Fruit fly (Drosophila melanogaster): ENCODE results near the gene CG14297.

CG14297 gene

DNA sequence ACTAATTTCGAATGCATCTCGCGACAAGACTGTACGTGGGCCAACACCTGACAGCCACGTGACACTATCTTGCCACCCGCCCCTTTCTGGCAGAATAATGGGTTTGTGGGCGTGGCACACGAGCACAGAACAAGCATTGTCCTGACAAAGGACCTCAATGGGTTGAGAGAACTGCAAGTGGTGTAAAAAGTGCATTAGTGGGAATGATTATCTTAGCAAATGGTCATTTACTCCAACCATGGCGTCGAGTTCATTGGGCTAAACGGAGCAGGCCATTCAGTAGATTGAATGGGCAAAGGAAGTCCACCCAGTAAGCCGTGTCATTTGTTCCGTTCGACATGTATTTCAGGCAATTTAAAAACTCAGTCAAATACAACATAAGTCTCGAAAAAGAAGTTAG, at the start of gene CG14297:
TSS of gene CG14297 (plus strand) at position 301 of the 400 bp plus-strand sequence.
- TF ChIP-seq usp (GFP tag; optimal IDR thresholded peaks at IDR 0.05) (no peak), pan (optimal IDR thresholded peaks at IDR 0.05) (no peak), Dll (optimal IDR thresholded peaks at IDR 0.05) (no peak), psq (optimal IDR thresholded peaks at IDR 0.05) (no peak), EcR (GFP tag; optimal IDR thresholded peaks at IDR 0.05) (no peak), CG8478 (optimal IDR thresholded peaks at IDR 0.05) (no peak)

DNA sequence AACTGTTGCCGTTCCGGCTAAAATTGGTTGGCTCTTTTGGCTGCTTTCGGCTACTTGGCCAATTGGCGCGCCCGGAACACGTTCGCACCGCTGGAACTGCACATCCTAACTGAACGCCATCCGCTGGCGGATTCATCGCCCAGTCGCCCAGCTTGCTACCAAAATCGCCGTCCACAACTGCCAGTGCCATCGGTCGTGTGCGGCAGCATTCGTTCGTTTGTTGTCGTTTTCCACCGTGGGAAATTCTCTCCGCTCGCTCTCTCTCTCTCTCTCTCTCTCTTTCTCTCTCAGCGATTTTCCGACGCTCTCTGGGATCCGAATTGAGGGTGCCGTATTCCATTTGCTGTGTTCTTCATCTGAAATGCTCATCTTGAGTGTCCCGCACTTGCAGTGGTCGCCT, 48.8 kb upstream of the CG14297 start, which contains the start of gene Octalpha2R:
TSS of gene Octalpha2R (minus strand) at position 77 of the 400 bp plus-strand sequence.
- TF ChIP-seq EcR (GFP tag; optimal IDR thresholded peaks at IDR 0.05): no peak
- TF ChIP-seq psq (optimal IDR thresholded peaks at IDR 0.05): no peak
- TF ChIP-seq Dll (optimal IDR thresholded peaks at IDR 0.05): peak; percentile 60

DNA sequence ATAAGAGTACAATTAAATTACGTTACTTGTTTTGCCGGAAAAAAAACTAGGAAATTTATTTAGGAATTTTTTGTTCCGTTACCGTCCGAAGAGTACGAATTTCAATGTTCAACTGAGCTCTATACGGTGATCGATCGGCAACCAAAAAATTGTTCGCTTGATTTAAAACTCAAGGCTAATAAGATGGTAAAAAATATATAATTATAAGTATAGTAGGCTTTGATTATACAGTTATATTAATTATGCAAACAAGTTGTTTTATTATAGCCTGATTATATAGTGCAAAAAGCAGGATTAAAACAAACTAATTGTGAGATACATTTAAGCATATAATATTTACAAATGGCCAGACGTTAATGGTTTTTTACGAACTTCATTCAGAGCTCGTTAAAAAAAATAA, 46.2 kb upstream of the CG14297 start, which contains the start of gene CG31226:
TSS of gene CG31226 (minus strand) at position 101 of the 400 bp plus-strand sequence.
- TF ChIP-seq Dll (optimal IDR thresholded peaks at IDR 0.05) (no peak), usp (GFP tag; optimal IDR thresholded peaks at IDR 0.05) (no peak), pan (optimal IDR thresholded peaks at IDR 0.05) (no peak), CG8478 (optimal IDR thresholded peaks at IDR 0.05) (no peak), psq (optimal IDR thresholded peaks at IDR 0.05) (no peak)

DNA sequence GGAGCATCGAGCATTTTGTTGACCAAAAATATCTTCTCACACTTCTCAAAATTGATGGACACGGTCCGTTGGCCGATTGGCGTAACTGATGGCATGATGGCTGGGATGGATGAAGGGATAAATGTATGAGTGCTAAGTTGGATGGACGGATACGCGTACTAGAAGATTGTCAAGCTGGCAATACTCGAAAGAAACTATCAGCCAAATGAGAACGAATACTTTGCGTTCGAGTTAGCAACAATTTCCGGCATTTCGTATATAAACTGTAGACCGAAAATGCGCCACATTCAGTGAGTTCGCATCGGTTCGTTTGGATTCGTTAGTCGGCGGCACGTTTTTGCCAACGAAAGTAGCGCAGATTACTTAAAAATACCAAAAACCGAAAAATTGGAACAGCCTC, 22.7 kb upstream of the CG14297 start, which contains the start of gene CG14298:
TSS of gene CG14298 (plus strand) at position 301 of the 400 bp plus-strand sequence.
- TF ChIP-seq EcR (GFP tag; optimal IDR thresholded peaks at IDR 0.05) (no peak), psq (optimal IDR thresholded peaks at IDR 0.05) (no peak), pan (optimal IDR thresholded peaks at IDR 0.05) (no peak), CG8478 (optimal IDR thresholded peaks at IDR 0.05) (no peak), usp (GFP tag; optimal IDR thresholded peaks at IDR 0.05) (no peak), Dll (optimal IDR thresholded peaks at IDR 0.05) (no peak)

DNA sequence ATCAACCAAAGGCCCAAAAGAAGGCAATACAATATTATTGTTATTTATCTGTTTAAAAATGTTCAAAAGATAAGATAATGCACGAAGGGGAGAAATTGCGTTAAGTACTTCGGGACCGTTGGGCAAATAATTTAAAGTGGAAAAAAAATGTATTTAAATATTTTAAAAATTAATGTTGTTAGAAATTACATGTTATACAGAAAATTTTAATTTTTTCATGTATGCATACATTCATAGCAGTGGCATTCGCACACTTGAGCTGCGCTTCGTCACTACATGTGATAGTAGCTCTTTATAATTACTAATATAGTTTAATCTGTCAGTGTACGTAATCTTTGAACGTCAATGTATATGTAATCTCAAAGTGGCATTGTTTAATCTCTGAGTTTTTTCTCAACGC, 2.7 kb upstream of the CG14297 start:
- no peak for TF ChIP-seq Dll (optimal IDR thresholded peaks at IDR 0.05)
- TF ChIP-seq CG8478 (optimal IDR thresholded peaks at IDR 0.05): no peak
- no peak for TF ChIP-seq pan (optimal IDR thresholded peaks at IDR 0.05)
- no peak for TF ChIP-seq EcR (GFP tag; optimal IDR thresholded peaks at IDR 0.05)
- TF ChIP-seq usp (GFP tag; optimal IDR thresholded peaks at IDR 0.05): no peak
- no peak for TF ChIP-seq psq (optimal IDR thresholded peaks at IDR 0.05)

DNA sequence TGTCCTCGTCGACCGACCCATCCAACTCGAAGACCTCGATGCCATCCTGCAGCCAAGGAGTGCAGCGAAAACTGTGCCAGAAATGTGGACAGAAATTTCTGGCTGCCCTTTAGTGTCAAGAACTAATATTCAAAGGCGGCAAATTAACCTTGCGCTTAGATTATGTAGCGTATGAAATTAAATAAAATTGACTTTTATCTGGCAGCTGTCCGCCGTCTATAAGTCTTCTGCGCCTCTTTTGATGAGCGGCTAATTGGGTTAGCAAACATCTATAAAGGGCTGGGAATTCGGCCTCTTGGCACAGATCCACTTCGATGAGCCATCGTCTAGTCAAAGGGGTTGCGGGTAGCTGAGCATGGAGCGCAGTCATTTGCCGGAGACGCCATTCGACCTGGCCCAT, 1.2 kb downstream of the CG14297 start, which contains the start of gene Rh2:
TSS of gene Rh2 (plus strand) at position 301 of the 400 bp plus-strand sequence.
- TF ChIP-seq CG8478 (optimal IDR thresholded peaks at IDR 0.05) (no peak), pan (optimal IDR thresholded peaks at IDR 0.05) (no peak), Dll (optimal IDR thresholded peaks at IDR 0.05) (no peak), psq (optimal IDR thresholded peaks at IDR 0.05) (no peak), EcR (GFP tag; optimal IDR thresholded peaks at IDR 0.05) (no peak), usp (GFP tag; optimal IDR thresholded peaks at IDR 0.05) (no peak)

DNA sequence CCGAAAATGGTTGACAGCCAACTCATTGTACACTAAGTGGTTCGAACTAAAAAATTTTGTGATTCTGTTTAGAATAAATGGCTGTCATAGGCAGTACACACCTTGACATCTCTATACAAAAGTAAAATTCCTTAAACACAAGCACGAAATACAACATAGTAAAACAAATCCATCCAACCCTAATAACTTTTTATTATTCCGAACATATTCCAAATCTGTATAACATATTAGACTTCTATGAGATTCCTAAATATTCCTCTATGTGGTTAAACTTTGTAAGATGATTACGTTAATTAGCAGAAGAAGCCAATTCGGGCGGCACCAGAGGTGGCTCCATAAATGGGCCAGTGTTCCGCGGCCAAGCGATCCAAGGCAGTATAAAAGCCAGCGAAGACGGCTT, 4.2 kb downstream of the CG14297 start, which contains the start of gene CG14294:
TSS of gene CG14294 (minus strand) at position 101 of the 400 bp plus-strand sequence.
- no peak for TF ChIP-seq psq (optimal IDR thresholded peaks at IDR 0.05)
- no peak for TF ChIP-seq CG8478 (optimal IDR thresholded peaks at IDR 0.05)
- TF ChIP-seq pan (optimal IDR thresholded peaks at IDR 0.05): no peak
- no peak for TF ChIP-seq Dll (optimal IDR thresholded peaks at IDR 0.05)
- TF ChIP-seq EcR (GFP tag; optimal IDR thresholded peaks at IDR 0.05): no peak
- TF ChIP-seq usp (GFP tag; optimal IDR thresholded peaks at IDR 0.05): no peak

DNA sequence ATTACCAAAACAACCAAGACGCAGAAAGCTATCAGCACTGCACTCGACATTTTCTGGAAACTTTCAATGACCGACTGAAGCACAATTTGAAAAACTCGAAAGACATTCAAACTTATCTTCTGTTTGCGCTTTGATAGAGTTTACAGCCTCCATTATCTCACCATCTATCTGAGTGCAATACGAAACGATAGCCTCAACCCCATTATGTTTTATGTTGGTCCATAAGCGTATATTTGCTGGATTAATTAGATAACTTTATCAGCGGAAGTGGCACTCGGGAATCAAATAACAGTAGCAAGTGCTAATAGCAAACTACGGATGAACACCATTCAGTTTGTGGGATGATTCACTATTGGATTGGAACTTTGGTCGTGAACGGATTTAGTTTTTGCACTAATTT, 4.9 kb downstream of the CG14297 start, which contains the start of gene CG34284:
TSS of gene CG34284 (minus strand) at position 76 of the 400 bp plus-strand sequence.
- TF ChIP-seq psq (optimal IDR thresholded peaks at IDR 0.05) (no peak), pan (optimal IDR thresholded peaks at IDR 0.05) (no peak), CG8478 (optimal IDR thresholded peaks at IDR 0.05) (no peak), EcR (GFP tag; optimal IDR thresholded peaks at IDR 0.05) (no peak), Dll (optimal IDR thresholded peaks at IDR 0.05) (no peak), usp (GFP tag; optimal IDR thresholded peaks at IDR 0.05) (no peak)

DNA sequence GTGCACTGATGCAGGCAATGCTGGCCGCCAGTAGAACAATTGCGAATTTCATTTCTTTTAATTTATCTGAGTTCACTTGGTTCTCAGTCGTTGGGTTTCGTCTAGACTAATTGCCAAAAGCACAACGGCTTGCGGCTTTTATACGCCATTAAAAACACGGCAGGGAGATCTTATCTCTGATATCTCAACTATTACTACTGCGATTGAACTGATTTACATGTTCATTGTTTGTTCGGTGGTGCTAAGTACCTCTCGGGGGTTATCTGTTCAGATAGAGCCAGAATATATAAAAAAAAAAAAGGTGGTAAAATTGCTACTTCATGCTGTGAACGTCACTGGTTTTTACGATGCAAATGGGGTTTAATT, 7.6 kb downstream of the CG14297 start, which contains the start of gene CG14292:
TSS of gene CG14292 (minus strand) at position 101 of the 366 bp plus-strand sequence.
- no peak for TF ChIP-seq pan (optimal IDR thresholded peaks at IDR 0.05)
- TF ChIP-seq Dll (optimal IDR thresholded peaks at IDR 0.05): no peak
- TF ChIP-seq psq (optimal IDR thresholded peaks at IDR 0.05): no peak
- no peak for TF ChIP-seq EcR (GFP tag; optimal IDR thresholded peaks at IDR 0.05)
- TF ChIP-seq usp (GFP tag; optimal IDR thresholded peaks at IDR 0.05): no peak
- no peak for TF ChIP-seq CG8478 (optimal IDR thresholded peaks at IDR 0.05)

DNA sequence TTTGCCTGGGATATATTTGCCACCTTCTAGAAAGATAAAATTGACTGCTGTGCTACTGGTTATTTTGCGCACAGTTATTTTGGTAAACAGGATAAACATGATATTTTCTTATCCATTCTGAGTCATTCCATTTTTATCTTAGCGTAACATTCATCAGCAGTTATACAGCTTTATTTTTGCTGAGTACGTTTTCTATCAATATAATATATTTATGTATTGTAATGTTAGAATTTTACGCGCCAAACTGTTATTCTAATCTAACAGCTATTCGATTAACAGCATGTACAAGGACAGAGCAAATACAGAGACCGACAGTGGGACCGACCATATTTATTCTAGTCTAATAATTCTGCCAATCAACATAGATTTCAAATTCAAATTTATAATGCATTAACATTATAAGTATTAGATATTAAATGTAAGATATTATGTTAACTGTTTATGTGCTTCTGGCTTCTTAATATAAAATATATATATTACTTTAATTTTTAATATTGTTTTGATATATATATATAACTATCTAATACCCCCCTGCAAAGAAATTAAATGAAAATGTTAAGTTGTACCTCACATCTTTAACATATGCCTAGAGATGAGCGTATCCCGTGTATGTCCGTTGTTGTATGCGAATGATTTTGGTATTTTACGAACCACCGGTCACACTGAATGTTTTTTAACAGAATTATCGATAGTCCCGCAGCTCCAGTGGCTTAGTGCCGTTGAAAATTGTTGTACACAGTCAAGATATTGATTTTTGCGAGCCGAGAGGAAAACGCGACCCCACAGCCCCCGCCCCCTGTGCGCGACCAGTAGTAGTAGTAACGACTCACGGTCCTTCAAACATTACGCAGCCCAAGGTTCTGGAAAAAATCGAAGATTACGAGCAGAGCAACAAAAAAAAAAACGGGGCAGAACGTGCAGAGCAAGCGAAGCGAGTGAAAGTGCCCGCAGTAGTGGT, 8.3 kb downstream of the CG14297 start, which contains the start of gene EndoA:
TSS of gene EndoA (plus strand) at position 689 of the 958 bp plus-strand sequence.
- TF ChIP-seq Dll (optimal IDR thresholded peaks at IDR 0.05): no peak
- no peak for TF ChIP-seq psq (optimal IDR thresholded peaks at IDR 0.05)
- no peak for TF ChIP-seq CG8478 (optimal IDR thresholded peaks at IDR 0.05)
- no peak for TF ChIP-seq pan (optimal IDR thresholded peaks at IDR 0.05)
- no peak for TF ChIP-seq EcR (GFP tag; optimal IDR thresholded peaks at IDR 0.05)
- TF ChIP-seq usp (GFP tag; optimal IDR thresholded peaks at IDR 0.05): no peak

DNA sequence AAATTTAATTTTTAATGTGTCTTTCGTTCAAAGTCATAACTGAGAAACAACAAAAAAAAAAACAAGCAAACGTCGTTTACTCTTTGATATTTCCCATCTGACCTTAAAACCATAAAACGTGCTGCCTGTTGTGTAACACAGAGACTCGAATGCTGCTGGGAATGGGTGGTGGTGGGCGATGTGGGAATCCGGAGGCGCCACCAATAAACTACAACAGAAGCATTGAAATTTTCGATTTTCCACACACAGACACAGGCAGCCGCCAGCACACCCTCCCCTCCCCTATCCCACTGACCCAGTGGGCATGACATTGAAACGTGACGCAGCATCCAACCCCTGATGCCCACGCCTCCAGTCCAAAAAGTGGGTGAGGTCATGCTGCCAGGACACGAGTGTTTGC, 12.4 kb downstream of the CG14297 start:
- TF ChIP-seq Dll (optimal IDR thresholded peaks at IDR 0.05): no peak
- no peak for TF ChIP-seq psq (optimal IDR thresholded peaks at IDR 0.05)
- no peak for TF ChIP-seq EcR (GFP tag; optimal IDR thresholded peaks at IDR 0.05)
- TF ChIP-seq usp (GFP tag; optimal IDR thresholded peaks at IDR 0.05): no peak
- TF ChIP-seq CG8478 (optimal IDR thresholded peaks at IDR 0.05): no peak
- no peak for TF ChIP-seq pan (optimal IDR thresholded peaks at IDR 0.05)

DNA sequence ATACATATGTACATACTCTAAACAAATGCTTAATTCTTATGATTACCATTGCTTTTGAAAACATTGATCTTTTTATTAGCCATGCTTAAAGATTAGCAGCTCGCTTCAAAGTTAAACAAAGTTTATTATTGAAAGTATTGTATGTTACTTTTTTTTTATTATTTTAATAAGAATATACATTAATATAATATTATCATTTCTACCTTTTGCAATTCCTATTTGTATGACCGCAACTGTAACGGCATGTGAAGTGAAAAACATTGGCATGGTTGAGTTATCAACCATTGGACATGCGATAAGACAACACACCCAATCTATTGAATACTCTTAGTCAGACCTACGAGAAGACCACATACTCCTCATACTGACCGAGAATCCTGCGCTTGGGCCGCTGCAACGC, 13.0 kb downstream of the CG14297 start:
- TF ChIP-seq psq (optimal IDR thresholded peaks at IDR 0.05): no peak

All from whole organism.